Worm (Caenorhabditis elegans) whole organism, young adult: ENCODE results near the gene clec-163.

ENCODE experiments used
- B0019.2 ChIP-seq: fragments of 200-800 bp; sonication (Bioruptor generic); conservative IDR thresholded peaks from 2 replicates; pipeline ENCODE4 v1.3.6; 2022; ENCODE audit warnings: missing genetic modification reagents, missing genetic modification characterization, missing compliant biosample characterization
- C06A6.2 ChIP-seq: fragments of 200-800 bp; sonication (Bioruptor generic); conservative IDR thresholded peaks from 2 replicates; pipeline ENCODE4 v1.3.6; 2022; ENCODE audit warnings: missing genetic modification characterization, missing compliant biosample characterization
- C17E4.6 ChIP-seq: fragments of 200-800 bp; sonication (Bioruptor generic); IDR thresholded peaks from 2 replicates; pipeline ENCODE4 v1.3.6; 2022; ENCODE audit warnings: missing genetic modification reagents, missing genetic modification characterization, missing compliant biosample characterization
- F22D6.2 ChIP-seq: sonication (generic microtip); optimal IDR thresholded peaks from 2 replicates; lab custom pipeline; 2016; ENCODE audit warnings: mild to moderate bottlenecking, missing genetic modification characterization, missing compliant biosample characterization
- F23B12.7 ChIP-seq: sonication (generic microtip); optimal IDR thresholded peaks from 2 replicates; lab custom pipeline; 2017; ENCODE audit warnings: missing genetic modification characterization, mild to moderate bottlenecking, missing compliant biosample characterization, antibody characterized with exemption, moderate library complexity; ENCODE audit not compliant: insufficient read depth
- F37B4.10 ChIP-seq: fragments of 200-800 bp; sonication (Bioruptor generic); IDR thresholded peaks from 2 replicates; pipeline ENCODE4 v1.3.6; 2022; ENCODE audit warnings: missing genetic modification characterization, missing compliant biosample characterization
- aptf-2 ChIP-seq: fragments of 200-800 bp; sonication (Bioruptor generic); conservative IDR thresholded peaks from 2 replicates; pipeline ENCODE4 v1.3.6; 2022; ENCODE audit warnings: missing genetic modification reagents, missing genetic modification characterization, missing compliant biosample characterization
- attf-3 ChIP-seq: fragments of 200-800 bp; sonication (Bioruptor generic); conservative IDR thresholded peaks from 2 replicates; pipeline ENCODE4 v1.3.6; 2022; ENCODE audit warnings: missing genetic modification reagents, missing genetic modification characterization, missing compliant biosample characterization
- bed-1 ChIP-seq: fragments of 200-800 bp; sonication (Bioruptor generic); IDR thresholded peaks from 2 replicates; pipeline ENCODE4 v1.3.6; 2022; ENCODE audit warnings: missing genetic modification reagents, missing genetic modification characterization, missing compliant biosample characterization
- ceh-58 ChIP-seq: fragments of 200-800 bp; sonication (Bioruptor generic); IDR thresholded peaks from 2 replicates; pipeline ENCODE4 v1.3.6; 2022; ENCODE audit warnings: missing genetic modification characterization, missing compliant biosample characterization
- chd-7 ChIP-seq: sonication (generic microtip); optimal IDR thresholded peaks from 2 replicates; lab custom pipeline; 2016; ENCODE audit warnings: mild to moderate bottlenecking, missing genetic modification characterization, moderate library complexity, missing compliant biosample characterization
- die-1 ChIP-seq: sonication (generic microtip); optimal IDR thresholded peaks from 2 replicates; lab custom pipeline; 2016; ENCODE audit warnings: missing genotype, mild to moderate bottlenecking, missing genetic modification characterization, missing compliant biosample characterization
- dox-1 ChIP-seq: fragments of 200-800 bp; sonication (Bioruptor generic); IDR thresholded peaks from 2 replicates; pipeline ENCODE4 v1.3.6; 2022; ENCODE audit warnings: missing genetic modification reagents, missing genetic modification characterization, missing compliant biosample characterization
- egl-18 ChIP-seq: fragments of 200-800 bp; sonication (Bioruptor generic); IDR thresholded peaks from 2 replicates; pipeline ENCODE4 v1.3.6; 2022; ENCODE audit warnings: missing genetic modification reagents, missing genetic modification characterization, missing compliant biosample characterization
- ets-4 ChIP-seq: fragments of 200-800 bp; sonication (Bioruptor generic); optimal IDR thresholded peaks from 2 replicates; lab custom pipeline; 2018; ENCODE audit warnings: mild to moderate bottlenecking, missing genetic modification characterization, missing compliant biosample characterization
- hlh-12 ChIP-seq: sonication (generic microtip); optimal IDR thresholded peaks from 2 replicates; lab custom pipeline; 2016; ENCODE audit warnings: missing genetic modification characterization, missing compliant biosample characterization
- hlh-26 ChIP-seq: fragments of 200-800 bp; sonication (Bioruptor generic); conservative IDR thresholded peaks from 2 replicates; pipeline ENCODE4 v1.3.6; 2022; ENCODE audit warnings: missing genetic modification reagents, missing genetic modification characterization, missing compliant biosample characterization
- hrde-1 ChIP-seq: sonication (generic microtip); optimal IDR thresholded peaks from 2 replicates; lab custom pipeline; 2016; ENCODE audit warnings: missing genetic modification characterization, mild to moderate bottlenecking, missing compliant biosample characterization, moderate library complexity, missing genotype, missing genetic modification reagents, borderline replicate concordance
- lin-40 ChIP-seq: sonication (generic microtip); optimal IDR thresholded peaks from 2 replicates; lab custom pipeline; 2016; ENCODE audit warnings: missing genetic modification characterization, mild to moderate bottlenecking, missing compliant biosample characterization, missing genotype, missing genetic modification reagents
- lsl-1 ChIP-seq: fragments of 200-800 bp; sonication (Bioruptor generic); optimal IDR thresholded peaks from 2 replicates; lab custom pipeline; 2018; ENCODE audit warnings: mild to moderate bottlenecking, missing genetic modification characterization, moderate library complexity, missing compliant biosample characterization
- lsy-27 ChIP-seq: sonication (generic microtip); optimal IDR thresholded peaks from 2 replicates; lab custom pipeline; 2017; ENCODE audit warnings: missing genetic modification characterization, mild to moderate bottlenecking, missing compliant biosample characterization, antibody characterized with exemption, missing genotype, borderline replicate concordance; ENCODE audit not compliant: insufficient read depth
- madf-3 ChIP-seq: fragments of 200-800 bp; sonication (Bioruptor generic); IDR thresholded peaks from 2 replicates; pipeline ENCODE4 v1.3.6; 2022; ENCODE audit warnings: missing genetic modification reagents, missing genetic modification characterization, missing compliant biosample characterization
- mes-4 ChIP-seq: sonication (generic microtip); optimal IDR thresholded peaks from 2 replicates; lab custom pipeline; 2016; ENCODE audit warnings: missing genotype, missing genetic modification characterization, missing compliant biosample characterization
- mxl-1 ChIP-seq: sonication (generic microtip); optimal IDR thresholded peaks from 2 replicates; lab custom pipeline; 2016; ENCODE audit warnings: missing genetic modification characterization, missing compliant biosample characterization
- nfyb-1 ChIP-seq: fragments of 200-800 bp; sonication (Bioruptor generic); IDR thresholded peaks from 2 replicates; pipeline ENCODE4 v1.3.6; 2022; ENCODE audit warnings: missing genetic modification reagents, missing genetic modification characterization, missing compliant biosample characterization
- nhr-179 ChIP-seq: sonication (generic microtip); optimal IDR thresholded peaks from 2 replicates; lab custom pipeline; 2016; ENCODE audit warnings: mild to moderate bottlenecking, missing genetic modification characterization, missing compliant biosample characterization
- nhr-27 ChIP-seq: fragments of 200-800 bp; sonication (Bioruptor generic); optimal IDR thresholded peaks from 2 replicates; lab custom pipeline; 2018; ENCODE audit warnings: mild to moderate bottlenecking, missing genetic modification characterization, moderate library complexity, missing compliant biosample characterization
- pbrm-1 ChIP-seq: fragments of 200-800 bp; sonication (Bioruptor generic); IDR thresholded peaks from 2 replicates; pipeline ENCODE4 v1.3.6; 2022; ENCODE audit warnings: missing genetic modification reagents, missing genetic modification characterization, missing compliant biosample characterization
- rec-8 ChIP-seq, 2 experiments: sonication (generic microtip); optimal IDR thresholded peaks; 2 replicates each; lab custom pipeline; 2016; ENCODE audit warnings: mild to moderate bottlenecking in 2 of 2, missing genetic modification characterization in 2 of 2, missing genetic modification reagents in 2 of 2, missing genotype in 2 of 2, missing biosample characterization in 1 of 2, missing compliant biosample characterization in 1 of 2, moderate library complexity in 1 of 2
- sdz-38 ChIP-seq: sonication (generic microtip); optimal IDR thresholded peaks from 2 replicates; lab custom pipeline; 2016; ENCODE audit warnings: missing genotype, missing genetic modification characterization, missing compliant biosample characterization
- snpc-1.3 ChIP-seq: sonication (generic microtip); optimal IDR thresholded peaks from 2 replicates; lab custom pipeline; 2017; ENCODE audit warnings: missing genetic modification characterization, mild to moderate bottlenecking, missing compliant biosample characterization, antibody characterized with exemption, moderate library complexity, missing genotype, missing genetic modification reagents; ENCODE audit not compliant: insufficient read depth
- somi-1 ChIP-seq: fragments of 200-800 bp; sonication (Bioruptor generic); optimal IDR thresholded peaks from 2 replicates; lab custom pipeline; 2018; ENCODE audit warnings: mild to moderate bottlenecking, missing genetic modification characterization, missing compliant biosample characterization
- sptf-2 ChIP-seq: fragments of 200-800 bp; sonication (Bioruptor generic); optimal IDR thresholded peaks from 2 replicates; lab custom pipeline; 2018; ENCODE audit warnings: mild to moderate bottlenecking, missing genetic modification characterization, missing compliant biosample characterization
- tbp1 ChIP-seq: fragments of 200-800 bp; sonication (Bioruptor generic); optimal IDR thresholded peaks from 2 replicates; lab custom pipeline; 2018; ENCODE audit warnings: mild to moderate bottlenecking, missing genetic modification characterization, missing compliant biosample characterization
- zfh-2 ChIP-seq: fragments of 200-800 bp; sonication (Bioruptor generic); conservative IDR thresholded peaks from 2 replicates; pipeline ENCODE4 v1.3.6; 2022; ENCODE audit warnings: missing genetic modification reagents, missing genetic modification characterization, missing compliant biosample characterization
- ztf-6 ChIP-seq: fragments of 200-800 bp; sonication (Bioruptor generic); IDR thresholded peaks from 2 replicates; pipeline ENCODE4 v1.3.6; 2022; ENCODE audit warnings: missing genetic modification reagents, missing genetic modification characterization, missing compliant biosample characterization

Gene clec-163

ce11 chrIII:10810837-10811814 is 17.0 kb downstream of the clec-163 start (continued):
- TF ChIP-seq somi-1 (GFP tag; lab: Kevin White, UChicago) = no peak
- TF ChIP-seq mes-4 (tag; lab: Kevin White, UChicago) = no peak
- peak; percentile 93 for TF ChIP-seq ceh-58 (GFP tag; lab: Robert Waterston, UW)
- TF ChIP-seq lsy-27 (tag; lab: Kevin White, UChicago) = no peak
- TF ChIP-seq C17E4.6 (GFP tag; lab: Robert Waterston, UW) = peak; percentile 92
- peak; percentile 68 for TF ChIP-seq hrde-1 (tag; lab: Kevin White, UChicago)
- TF ChIP-seq die-1 (tag; lab: Kevin White, UChicago) = peak; percentile 51
- no peak for TF ChIP-seq sptf-2 (GFP tag; lab: Kevin White, UChicago)
- TF ChIP-seq ztf-6 (GFP tag; lab: Robert Waterston, UW) = peak; percentile 48; the same call in 1 of the 2 replicates
- peak; percentile 67; the same call in 1 of the 2 replicates for TF ChIP-seq pbrm-1 (GFP tag; lab: Robert Waterston, UW)
- TF ChIP-seq hlh-12 (tag; lab: Kevin White, UChicago) = no peak
- TF ChIP-seq B0019.2 (GFP tag; lab: Robert Waterston, UW) = peak; percentile 45; the same call in 1 of the 2 replicates

- peak; percentile 9; the same call in 1 of the 2 replicates for TF ChIP-seq dox-1 (GFP tag; lab: Robert Waterston, UW)
- TF ChIP-seq attf-3 (GFP tag; lab: Robert Waterston, UW) = no peak
- no peak for TF ChIP-seq F23B12.7 (tag; lab: Kevin White, UChicago)
- TF ChIP-seq snpc-1.3 (tag; lab: Kevin White, UChicago) = no peak
- TF ChIP-seq madf-3 (GFP tag; lab: Robert Waterston, UW) = 0 out of 2 replicates have a peak, but pooled peaks have one; percentile 36
- peak; percentile 66 for TF ChIP-seq zfh-2 (GFP tag; lab: Robert Waterston, UW)
- TF ChIP-seq rec-8 (tag; optimal IDR thresholded peaks at IDR 0.05; lab: Kevin White, UChicago) = no peak
- 0 out of 2 replicates have a peak, but pooled peaks have one; percentile 49 for TF ChIP-seq nfyb-1 (GFP tag; lab: Robert Waterston, UW)
- TF ChIP-seq nhr-27 (tag; lab: Kevin White, UChicago) = peak; percentile 19
Measured at ce11 chrIII:10812798-10813295, 18.7 kb downstream of the clec-163 start.

ce11 chrIII:10813886-10814285 is 19.7 kb downstream of the clec-163 start:
- TF ChIP-seq nhr-179 (tag; lab: Kevin White, UChicago) = no peak
- TF ChIP-seq egl-18 (GFP tag; lab: Robert Waterston, UW) = no peak
- no peak for TF ChIP-seq sdz-38 (tag; lab: Kevin White, UChicago)
- no peak for TF ChIP-seq F37B4.10 (GFP tag; lab: Robert Waterston, UW)
- no peak for TF ChIP-seq hlh-26 (GFP tag; lab: Robert Waterston, UW)
- TF ChIP-seq bed-1 (GFP tag; lab: Robert Waterston, UW) = no peak
- no peak for TF ChIP-seq C06A6.2 (GFP tag; lab: Robert Waterston, UW)
- TF ChIP-seq lsl-1 (GFP tag; lab: Kevin White, UChicago) = no peak
- TF ChIP-seq lsy-27 (tag; lab: Kevin White, UChicago) = no peak
- TF ChIP-seq aptf-2 (GFP tag; lab: Robert Waterston, UW) = no peak
- TF ChIP-seq somi-1 (GFP tag; lab: Kevin White, UChicago) = no peak
- no peak for TF ChIP-seq mxl-1 (tag; lab: Kevin White, UChicago)
- TF ChIP-seq tbp1 (GFP tag; lab: Kevin White, UChicago) = no peak
- no peak for TF ChIP-seq ets-4 (GFP tag; lab: Kevin White, UChicago)
- no peak for TF ChIP-seq chd-7 (tag; lab: Kevin White, UChicago)
- no peak for TF ChIP-seq zfh-2 (GFP tag; lab: Robert Waterston, UW)
- TF ChIP-seq lin-40 (tag; lab: Kevin White, UChicago) = no peak
- no peak for TF ChIP-seq B0019.2 (GFP tag; lab: Robert Waterston, UW)
- TF ChIP-seq F22D6.2 (tag; lab: Kevin White, UChicago) = no peak
